Worm (Caenorhabditis elegans): ENCODE data around the gene srg-69.

DNA sequence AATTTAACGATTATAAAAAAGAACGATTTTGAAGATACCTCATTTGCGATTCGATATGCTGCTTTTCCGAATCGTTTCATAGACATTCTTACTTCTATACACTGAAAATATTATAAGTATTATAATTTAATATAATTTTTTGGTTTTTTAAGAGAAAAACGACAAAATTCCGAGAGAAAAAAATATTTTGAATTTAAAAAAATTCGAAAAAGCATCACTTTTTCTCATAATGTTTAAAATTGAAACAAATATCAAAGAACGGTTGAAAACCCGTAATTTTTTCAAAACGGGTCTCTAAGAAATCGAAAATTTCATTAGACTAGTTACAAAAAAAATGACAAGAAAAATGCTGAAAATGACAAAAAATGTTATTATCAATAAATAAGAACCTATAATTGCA lies 40.1 kb downstream of the srg-69 start, which contains the start of gene pink-1:
- no peak for TF ChIP-seq hmg-4 (GFP tag; optimal IDR thresholded peaks at IDR 0.05)
- TF ChIP-seq B0310.2 (tag; optimal IDR thresholded peaks at IDR 0.05) = no peak
- TF ChIP-seq tbx-37 (GFP tag; conservative IDR thresholded peaks at IDR 0.05) = no peak
- TF ChIP-seq tra-4 (tag; optimal IDR thresholded peaks at IDR 0.05) = no peak
- TF ChIP-seq ama-1 (optimal IDR thresholded peaks at IDR 0.05) = no peak
- TF ChIP-seq tbx-11 (GFP tag; IDR thresholded peaks at IDR 0.05) = no peak

Data from whole organism, early embryonic.